Worm (Caenorhabditis elegans) whole organism, L4/young adult: ENCODE measurements around the gene srx-42.

ENCODE experiments used
- W03F9.2 ChIP-seq: fragments of 150-350 bp; optimal IDR thresholded peaks from 2 replicates; lab custom pipeline; 2014; ENCODE audit warnings: missing biosample characterization, missing genetic modification characterization
- dao-5 ChIP-seq: sonication (generic microtip); optimal IDR thresholded peaks from 2 replicates; lab custom pipeline; 2016; ENCODE audit warnings: missing genotype, missing genetic modification characterization, moderate library complexity, missing compliant biosample characterization
- him-1 ChIP-seq: sonication (generic microtip); optimal IDR thresholded peaks from 2 replicates; lab custom pipeline; 2016; ENCODE audit warnings: missing genotype, missing genetic modification reagents, missing genetic modification characterization, missing compliant biosample characterization

- TF ChIP-seq him-1 (tag; lab: Kevin White, UChicago), result no peak
- TF ChIP-seq W03F9.2 (tag; lab: Kevin White, UChicago), result no peak
- TF ChIP-seq dao-5, result no peak
Observed at ce11 chrV:13880607-13881006, 40.2 kb upstream of the srx-42 start, which contains the start of gene T22G5.3.
